Fruit fly (Drosophila melanogaster) whole organism: ENCODE data around the gene CG14362.

Experiments used
- Dll ChIP-seq: fragments of >200 bp; optimal IDR thresholded peaks from 2 replicates; lab custom pipeline; 2017
- pan ChIP-seq: fragments of >200 bp; optimal IDR thresholded peaks from 2 replicates; lab custom pipeline; 2017
- psq ChIP-seq: fragments of >200 bp; optimal IDR thresholded peaks from 2 replicates; lab custom pipeline; 2017

DNA sequence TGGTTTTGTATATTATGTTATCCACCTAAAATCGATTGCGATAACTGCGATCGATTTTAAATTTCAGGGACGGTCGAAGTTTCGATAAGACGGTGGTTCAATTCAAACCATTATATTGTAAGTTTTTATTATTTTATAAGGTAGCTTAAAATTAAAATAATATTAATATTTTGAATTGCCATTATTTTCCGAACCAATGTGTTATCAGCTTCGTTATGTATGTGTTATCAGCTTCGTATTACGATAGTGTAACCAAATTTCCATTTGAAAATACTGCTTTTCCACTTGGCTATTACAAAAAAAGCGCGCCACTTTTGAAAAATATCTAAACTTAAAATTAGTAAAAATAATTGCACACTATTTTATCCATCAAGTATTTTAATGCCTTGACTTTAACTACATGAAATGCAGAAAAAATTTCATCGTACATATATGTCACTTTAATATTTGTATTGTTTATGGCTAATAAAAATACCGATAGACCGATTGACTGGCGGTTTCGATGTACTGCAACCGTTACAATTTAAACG lies 15.3 kb downstream of the CG14362 start, which contains the start of gene CG31495:
- TF ChIP-seq psq (lab: Kevin White, UChicago): no peak
- no peak for TF ChIP-seq Dll
- TF ChIP-seq pan: no peak
